Worm (Caenorhabditis elegans): ENCODE measurements around the gene rsp-5.

ce11 chrII:6497137-6497536 is 7.2 kb downstream of the rsp-5 start:
- no peak for TF ChIP-seq ceh-82 (tag; optimal IDR thresholded peaks at IDR 0.05)
- TF ChIP-seq jun-1 (tag; optimal IDR thresholded peaks at IDR 0.05): no peak
- TF ChIP-seq unc-62 (GFP tag; optimal IDR thresholded peaks at IDR 0.05): no peak
- no peak for TF ChIP-seq pha-4 (tag; optimal IDR thresholded peaks at IDR 0.05)
- no peak for TF ChIP-seq ama-1 (optimal IDR thresholded peaks at IDR 0.05)
- TF ChIP-seq sea-2 (GFP tag; optimal IDR thresholded peaks at IDR 0.05): no peak
